1 worm cellular context compared by ENCODE assay signal in the genomic region with DNA sequence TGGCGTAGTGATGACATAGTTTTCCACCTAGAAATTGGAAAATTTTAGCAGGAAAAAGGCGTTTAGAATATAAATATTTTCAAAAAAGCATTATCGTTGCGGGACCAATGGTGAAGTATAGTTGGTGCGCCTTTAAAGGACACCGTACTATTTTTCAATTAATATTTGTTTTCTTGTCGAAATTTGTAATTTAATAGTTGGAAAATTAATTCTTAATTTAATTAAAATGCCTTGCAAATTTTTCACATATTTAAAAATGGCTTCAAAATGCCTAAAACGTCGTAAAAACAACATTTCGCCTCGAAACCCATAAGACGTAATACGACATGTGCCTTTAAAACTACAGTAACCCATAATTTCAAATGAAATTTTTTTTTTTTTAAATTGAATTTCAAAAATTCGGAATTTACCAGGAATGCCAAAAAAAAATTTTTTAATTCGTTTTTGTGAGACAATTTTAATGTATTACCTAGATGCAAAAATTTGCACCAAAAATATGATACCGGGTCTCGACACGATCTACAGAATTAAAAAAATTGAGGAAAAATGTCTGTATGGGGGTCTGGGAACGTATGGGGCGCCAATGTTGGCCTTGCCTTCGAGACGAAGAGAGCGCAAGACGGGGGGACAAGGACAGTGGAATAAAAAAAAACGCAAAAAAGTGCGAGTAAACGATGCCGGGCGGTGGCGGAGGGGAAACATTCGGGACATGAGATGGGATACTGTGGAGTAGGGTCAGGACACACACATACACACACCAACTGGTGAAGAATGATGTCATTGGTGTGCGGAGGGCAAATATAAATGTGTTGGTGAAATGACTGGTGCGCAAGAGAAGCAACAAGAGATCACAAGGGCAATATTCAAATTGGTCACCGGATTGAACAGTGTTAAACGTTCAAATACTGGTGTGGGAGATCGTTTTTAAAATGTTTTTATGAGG.
A peak's percentile ranks its signal among the peaks of the same experiment; 100 is the strongest.
TF ChIP-seq lines count a peak whose summit lies in the region.

TSS of gene aakg-1 (minus strand) at position 52 of the 943 bp plus-strand sequence.

TF ChIP-seq in whole organism, L4 larva, 104 proteins besides CTCF, POLR2A, EP300 and RAD21 (continued from another document):
- TF ChIP-seq nhr-10 (tag; optimal IDR thresholded peaks at IDR 0.05; lab: Kevin White, UChicago) = no peak
- TF ChIP-seq unc-130 (GFP tag; optimal IDR thresholded peaks at IDR 0.05; lab: Kevin White, UChicago) = peak; percentile 28
- TF ChIP-seq aly-2 (tag; optimal IDR thresholded peaks at IDR 0.05; lab: Kevin White, UChicago) = no peak
- TF ChIP-seq nhr-25 (tag; optimal IDR thresholded peaks at IDR 0.05; lab: Kevin White, UChicago; ENCODE audit: borderline replicate concordance, insufficient read depth) = peak; percentile 23
- TF ChIP-seq daf-16 (GFP tag; optimal IDR thresholded peaks at IDR 0.05; lab: Kevin White, UChicago) = no peak
- no peak for TF ChIP-seq daf-16 (tag; optimal IDR thresholded peaks at IDR 0.05; lab: Kevin White, UChicago)
- TF ChIP-seq daf-12 (tag; optimal IDR thresholded peaks at IDR 0.05; lab: Kevin White, UChicago) = no peak
- TF ChIP-seq duxl-1 (tag; optimal IDR thresholded peaks at IDR 0.05; lab: Kevin White, UChicago; ENCODE audit: poor library complexity) = no peak
- TF ChIP-seq D1046.2 (GFP tag; IDR thresholded peaks at IDR 0.05; lab: Robert Waterston, UW) = no peak
- TF ChIP-seq arid-1 (GFP tag; conservative IDR thresholded peaks at IDR 0.05; lab: Robert Waterston, UW) = no peak
- peak; percentile 35 for TF ChIP-seq F49E8.2 (tag; optimal IDR thresholded peaks at IDR 0.05; lab: Kevin White, UChicago; ENCODE audit: borderline replicate concordance)
- TF ChIP-seq ceh-28 (tag; optimal IDR thresholded peaks at IDR 0.05; lab: Kevin White, UChicago) = no peak
- TF ChIP-seq ceh-62 (tag; optimal IDR thresholded peaks at IDR 0.05; lab: Kevin White, UChicago) = no peak
- TF ChIP-seq nhr-41 (GFP tag; IDR thresholded peaks at IDR 0.05; lab: Robert Waterston, UW) = no peak
